Worm (Caenorhabditis elegans): ENCODE results near the gene Y69A2AR.24.

- TF ChIP-seq him-1 (tag; optimal IDR thresholded peaks at IDR 0.05) (peak; percentile 37), dao-5 (tag; optimal IDR thresholded peaks at IDR 0.05) (no peak), W03F9.2 (tag; optimal IDR thresholded peaks at IDR 0.05) (peak; percentile 50)
These were observed 35.8 kb upstream of the Y69A2AR.24 start for ce11 chrIV:2599634-2600033.
